Worm (Caenorhabditis elegans) whole organism, L3 larva: Measurements from ENCODE around the gene C15H9.2.

Experiments used
- R02D3.7 ChIP-seq: fragments of 150-350 bp; optimal IDR thresholded peaks from 2 replicates; lab custom pipeline; 2014; ENCODE audit warnings: missing biosample characterization, missing genetic modification characterization
- aly-2 ChIP-seq: fragments of 150-350 bp; optimal IDR thresholded peaks from 2 replicates; lab custom pipeline; 2014; ENCODE audit warnings: missing biosample characterization, missing genetic modification characterization
- ceh-28 ChIP-seq: fragments of 150-350 bp; optimal IDR thresholded peaks from 2 replicates; lab custom pipeline; 2014; ENCODE audit warnings: missing biosample characterization, missing genetic modification reagents, missing genetic modification characterization
- ceh-82 ChIP-seq: fragments of 150-350 bp; optimal IDR thresholded peaks from 2 replicates; lab custom pipeline; 2014; ENCODE audit warnings: missing biosample characterization, missing genetic modification characterization
- daf-12 ChIP-seq: fragments of 150-350 bp; optimal IDR thresholded peaks from 2 replicates; lab custom pipeline; 2014; ENCODE audit warnings: missing biosample characterization, missing genetic modification reagents, missing genetic modification characterization
- egl-5 ChIP-seq: fragments of 150-350 bp; optimal IDR thresholded peaks from 2 replicates; lab custom pipeline; 2017; ENCODE audit warnings: missing biosample characterization, missing genetic modification reagents, missing genetic modification characterization, inconsistent platforms
- elt-1 ChIP-seq: fragments of 150-350 bp; optimal IDR thresholded peaks from 2 replicates; lab custom pipeline; 2014; ENCODE audit warnings: missing biosample characterization, missing genetic modification characterization
- elt-2 ChIP-seq: sonication (generic microtip); optimal IDR thresholded peaks from 2 replicates; lab custom pipeline; 2016; ENCODE audit warnings: missing genetic modification reagents, mild to moderate bottlenecking, missing genetic modification characterization, missing compliant biosample characterization
- elt-3 ChIP-seq, 3 experiments: fragments of 150-350 bp in 1 of 3; sonication (generic microtip) in 2 of 3; optimal IDR thresholded peaks; 2 replicates in 2 of 3; 4 replicates in 1 of 3; lab custom pipeline; 2014 to 2017; ENCODE audit warnings: missing biosample characterization in 3 of 3, missing genetic modification characterization in 3 of 3
- eor-1 ChIP-seq, 2 experiments: fragments of 150-350 bp; optimal IDR thresholded peaks; 2 replicates each; lab custom pipeline; 2014 to 2018; ENCODE audit warnings: missing biosample characterization in 2 of 2, missing genetic modification characterization in 2 of 2
- fkh-2 ChIP-seq: fragments of 150-350 bp; optimal IDR thresholded peaks from 2 replicates; lab custom pipeline; 2014; ENCODE audit warnings: missing biosample characterization, missing genetic modification reagents, missing genetic modification characterization
- hmg-11 ChIP-seq: sonication (generic microtip); optimal IDR thresholded peaks from 2 replicates; lab custom pipeline; 2016; ENCODE audit warnings: missing genetic modification characterization, missing compliant biosample characterization
- lin-15B ChIP-seq: fragments of 150-350 bp; optimal IDR thresholded peaks from 2 replicates; lab custom pipeline; 2014; ENCODE audit warnings: missing biosample characterization, missing genetic modification characterization
- lin-39 ChIP-seq: fragments of 150-350 bp; optimal IDR thresholded peaks from 2 replicates; lab custom pipeline; 2018; ENCODE audit warnings: missing biosample characterization, missing genetic modification reagents, missing genetic modification characterization
- lsy-12 ChIP-seq: sonication (generic microtip); optimal IDR thresholded peaks from 2 replicates; lab custom pipeline; 2016; ENCODE audit warnings: mild to moderate bottlenecking, missing genetic modification characterization, missing compliant biosample characterization
- mdl-1 ChIP-seq: fragments of 150-350 bp; optimal IDR thresholded peaks from 2 replicates; lab custom pipeline; 2014; ENCODE audit warnings: missing biosample characterization, missing genetic modification characterization
- mml-1 ChIP-seq: fragments of 150-350 bp; sonication (generic microtip); optimal IDR thresholded peaks from 3 replicates; lab custom pipeline; 2014; ENCODE audit warnings: missing biosample characterization, missing genetic modification characterization
- nfya-1 ChIP-seq: sonication (generic microtip); optimal IDR thresholded peaks from 2 replicates; lab custom pipeline; 2017; ENCODE audit warnings: missing genetic modification characterization, mild to moderate bottlenecking, missing compliant biosample characterization, antibody characterized with exemption, moderate library complexity; ENCODE audit not compliant: insufficient read depth
- nhr-12 ChIP-seq: fragments of 150-350 bp; optimal IDR thresholded peaks from 2 replicates; lab custom pipeline; 2014; ENCODE audit warnings: missing biosample characterization, missing genetic modification characterization
- nhr-237 ChIP-seq: fragments of 150-350 bp; optimal IDR thresholded peaks from 2 replicates; lab custom pipeline; 2014; ENCODE audit warnings: missing biosample characterization, missing genetic modification characterization
- nhr-25 ChIP-seq: sonication (generic microtip); optimal IDR thresholded peaks from 2 replicates; lab custom pipeline; 2017; ENCODE audit warnings: missing biosample characterization, missing genetic modification characterization
- nhr-67 ChIP-seq: fragments of 150-350 bp; optimal IDR thresholded peaks from 2 replicates; lab custom pipeline; 2014; ENCODE audit warnings: missing biosample characterization, missing genetic modification characterization
- nhr-77 ChIP-seq: fragments of 150-350 bp; optimal IDR thresholded peaks from 2 replicates; lab custom pipeline; 2014; ENCODE audit warnings: missing biosample characterization, missing genetic modification characterization
- pha-4 ChIP-seq: fragments of 150-350 bp; optimal IDR thresholded peaks from 2 replicates; lab custom pipeline; 2014; ENCODE audit warnings: missing biosample characterization, missing genetic modification reagents, missing genetic modification characterization
- pqm-1 ChIP-seq: fragments of 150-350 bp; optimal IDR thresholded peaks from 2 replicates; lab custom pipeline; 2017; ENCODE audit warnings: missing biosample characterization, missing genetic modification characterization, inconsistent platforms
- skn-1 ChIP-seq: fragments of 150-350 bp; optimal IDR thresholded peaks from 2 replicates; lab custom pipeline; 2014; ENCODE audit warnings: missing biosample characterization, missing genetic modification characterization
- snpc-4 ChIP-seq: fragments of 150-350 bp; optimal IDR thresholded peaks from 2 replicates; lab custom pipeline; 2014; ENCODE audit warnings: missing biosample characterization, missing genetic modification characterization
- unc-62 ChIP-seq: fragments of 150-350 bp; sonication (generic microtip); optimal IDR thresholded peaks from 4 replicates; lab custom pipeline; 2014; ENCODE audit warnings: missing biosample characterization, missing genetic modification reagents, missing genetic modification characterization

Gene C15H9.2

DNA sequence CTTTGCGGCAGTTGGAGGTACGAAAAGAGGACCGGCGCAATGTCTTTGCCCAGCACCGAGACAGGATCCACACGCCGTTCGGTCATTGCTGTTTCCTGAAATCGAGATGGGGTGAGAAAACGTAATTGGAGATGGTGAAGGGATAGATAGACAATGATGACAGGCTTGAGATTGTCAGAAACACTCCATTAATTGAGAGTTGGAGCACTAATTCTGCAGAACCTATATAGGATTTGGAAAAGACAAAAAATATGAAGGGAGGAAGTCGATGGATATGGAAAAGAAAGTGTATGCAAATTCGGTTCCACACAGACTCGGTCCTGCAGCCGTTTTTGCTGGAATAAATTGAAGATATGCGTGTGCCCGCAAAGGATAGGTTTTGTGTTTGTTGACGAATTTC lies 19.9 kb downstream of the C15H9.2 start, which contains the start of gene Y72A10A.1:
Y72A10A.1 (minus strand) TSS at position 101 of the 400 bp plus-strand sequence.
- TF ChIP-seq elt-3 (tag; optimal IDR thresholded peaks at IDR 0.05; lab: Kevin White, UChicago), result no peak

- TF ChIP-seq lin-39 (tag; lab: Kevin White, UChicago) (peak; percentile 63), skn-1 (tag; lab: Kevin White, UChicago) (no peak), daf-12 (tag; lab: Kevin White, UChicago) (no peak), fkh-2 (no peak)
Observed at ce11 chrX:6145921-6146320, 27.6 kb downstream of the C15H9.2 start.

DNA sequence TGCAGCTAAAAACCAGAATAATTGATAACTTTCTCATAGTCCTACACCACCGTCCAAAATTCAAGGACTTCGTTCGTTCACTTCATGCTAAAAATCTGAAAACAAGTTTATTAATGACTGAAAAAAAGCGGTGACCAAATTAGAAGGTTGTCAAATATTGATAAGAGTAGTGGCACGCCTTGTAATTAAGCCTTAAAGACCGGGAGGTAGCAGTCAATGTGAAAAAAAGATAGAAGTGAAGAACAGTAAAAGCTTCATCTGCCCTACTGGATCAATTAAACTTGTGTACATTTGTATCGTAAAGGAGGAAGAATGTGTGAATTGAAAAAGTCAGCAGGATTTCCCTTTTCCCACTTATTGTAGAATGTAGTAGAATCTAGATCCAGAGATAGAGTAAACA lies 32.1 kb downstream of the C15H9.2 start, which contains the start of gene tag-275:
tag-275 (minus strand) TSS at position 101 of the 400 bp plus-strand sequence.
- TF ChIP-seq ceh-28 (tag; lab: Kevin White, UChicago), result no peak
- no peak for TF ChIP-seq aly-2 (tag; lab: Kevin White, UChicago)
- no peak for TF ChIP-seq nhr-25
- TF ChIP-seq nfya-1, result no peak
- TF ChIP-seq ceh-82, result no peak
- no peak for TF ChIP-seq nhr-67 (tag; lab: Kevin White, UChicago)
- TF ChIP-seq snpc-4 (tag; lab: Kevin White, UChicago), result no peak
- no peak for TF ChIP-seq nhr-77 (tag; lab: Kevin White, UChicago)
- no peak for TF ChIP-seq mml-1 (tag; lab: Kevin White, UChicago)
- TF ChIP-seq eor-1 (tag; optimal IDR thresholded peaks at IDR 0.05; lab: Kevin White, UChicago), result no peak
- no peak for TF ChIP-seq elt-1 (tag; lab: Kevin White, UChicago)
- no peak for TF ChIP-seq pha-4 (tag; lab: Kevin White, UChicago)

DNA sequence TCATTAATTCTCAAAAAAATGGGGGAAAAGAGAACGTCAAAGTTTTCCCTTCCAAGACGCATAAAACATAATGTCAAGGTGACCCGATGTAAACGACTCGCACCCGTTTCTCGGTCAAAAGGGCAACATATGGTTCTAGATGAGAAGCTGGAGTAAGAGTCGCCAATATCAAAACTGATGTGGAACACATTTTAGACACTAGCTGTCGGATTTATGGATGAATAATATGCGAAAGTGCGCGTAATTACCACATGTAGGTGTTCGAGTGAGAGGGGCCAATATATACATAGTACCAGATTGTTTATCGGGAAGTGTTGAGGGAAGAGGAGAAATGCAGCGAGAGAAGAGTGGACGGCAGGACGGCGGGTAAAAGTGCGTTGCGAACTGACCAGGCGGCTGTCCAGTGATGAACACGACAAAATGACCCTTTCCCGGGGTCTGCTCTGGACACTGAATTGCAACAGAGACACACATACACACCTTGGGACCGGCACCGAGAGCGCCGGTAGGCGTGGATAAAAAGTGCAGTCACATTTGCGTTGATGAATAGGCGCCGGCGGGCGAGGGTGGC lies 32.7 kb downstream of the C15H9.2 start:
- no peak for TF ChIP-seq mdl-1 (tag; lab: Kevin White, UChicago)
- TF ChIP-seq nhr-25, result no peak
- TF ChIP-seq nhr-12 (tag; lab: Kevin White, UChicago), result no peak
- TF ChIP-seq nhr-237 (tag; lab: Kevin White, UChicago), result no peak
- TF ChIP-seq lin-39 (tag; lab: Kevin White, UChicago), result no peak
- no peak for TF ChIP-seq unc-62 (GFP tag; lab: Kevin White, UChicago)
- no peak for TF ChIP-seq lsy-12 (tag; lab: Kevin White, UChicago)
- no peak for TF ChIP-seq pha-4 (tag; lab: Kevin White, UChicago)
- TF ChIP-seq nhr-77 (tag; lab: Kevin White, UChicago), result no peak
- no peak for TF ChIP-seq egl-5
- TF ChIP-seq snpc-4 (tag; lab: Kevin White, UChicago), result no peak
- no peak for TF ChIP-seq lin-15B (tag; lab: Kevin White, UChicago)
- no peak for TF ChIP-seq R02D3.7
- no peak for TF ChIP-seq ceh-82
- TF ChIP-seq nhr-67 (tag; lab: Kevin White, UChicago), result no peak
- TF ChIP-seq elt-3 (tag; optimal IDR thresholded peaks at IDR 0.05; lab: Kevin White, UChicago), result no peak
- no peak for TF ChIP-seq eor-1 (tag; optimal IDR thresholded peaks at IDR 0.05; lab: Kevin White, UChicago)
- TF ChIP-seq, all 47 proteins: peak for 0

ce11 chrX:6155436-6155835 lies 37.1 kb downstream of the C15H9.2 start:
- TF ChIP-seq hmg-11 (tag; lab: Kevin White, UChicago) (no peak), lin-39 (tag; lab: Kevin White, UChicago) (peak; percentile 55)

DNA sequence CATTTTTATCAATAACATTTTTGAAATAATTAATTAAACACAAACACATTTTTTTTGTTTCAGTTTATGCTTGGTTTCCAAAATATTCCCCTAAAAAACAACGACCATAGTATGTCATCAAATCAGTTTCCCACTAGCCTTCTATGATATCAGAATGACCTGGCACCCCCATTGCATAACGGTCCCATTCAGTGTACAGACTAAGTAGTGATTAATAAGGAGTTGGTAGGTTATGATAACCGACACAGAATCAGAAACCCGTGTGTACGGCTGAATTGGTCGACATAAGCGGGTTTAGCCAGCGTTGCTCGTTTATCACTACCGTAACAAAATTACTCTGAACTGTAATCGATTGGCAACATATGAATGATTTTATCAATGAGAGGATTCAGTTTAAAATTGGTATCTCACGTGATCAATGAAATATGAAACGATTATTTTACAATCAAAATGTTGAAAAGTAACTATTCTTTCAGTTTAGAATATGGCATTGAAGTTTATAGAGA lies 39.1 kb downstream of the C15H9.2 start:
- peak; percentile 24 for TF ChIP-seq pqm-1 (tag; lab: Kevin White, UChicago)
- TF ChIP-seq elt-2 (tag; lab: Kevin White, UChicago), result peak; percentile 52
- no peak for TF ChIP-seq ceh-28 (tag; lab: Kevin White, UChicago)

ce11 chrX:6159562-6159961 lies 41.2 kb downstream of the C15H9.2 start:
- TF ChIP-seq nhr-237 (tag; lab: Kevin White, UChicago) (no peak), pqm-1 (tag; lab: Kevin White, UChicago) (no peak), pha-4 (tag; lab: Kevin White, UChicago) (no peak), elt-3 (tag; optimal IDR thresholded peaks at IDR 0.05; lab: Kevin White, UChicago) (no peak), nhr-25 (no peak), eor-1 (tag; optimal IDR thresholded peaks at IDR 0.05; lab: Kevin White, UChicago) (no peak)
- TF ChIP-seq, all 47 proteins: peak for 0
